Worm (Caenorhabditis elegans) whole organism, L4 larva: ENCODE results near the gene T20B5.2.

ENCODE experiments used
- Y48G9A.11 ChIP-seq: fragments of 200-800 bp; sonication (Bioruptor generic); IDR thresholded peaks from 2 replicates; pipeline ENCODE4 v1.3.6; 2022; ENCODE audit warnings: missing genetic modification reagents, missing genetic modification characterization, missing compliant biosample characterization
- lsy-2 ChIP-seq, 2 experiments: fragments of 150-350 bp in 1 of 2; sonication (generic microtip) in 1 of 2; optimal IDR thresholded peaks; 2 replicates each; lab custom pipeline; 2014 to 2017; ENCODE audit warnings: missing biosample characterization in 2 of 2, missing genetic modification characterization in 2 of 2
- nhr-76 ChIP-seq: fragments of 150-350 bp; optimal IDR thresholded peaks from 2 replicates; lab custom pipeline; 2014; ENCODE audit warnings: missing biosample characterization, missing genetic modification characterization

- no peak for TF ChIP-seq lsy-2 (tag; optimal IDR thresholded peaks at IDR 0.05; lab: Kevin White, UChicago)
- no peak for TF ChIP-seq Y48G9A.11
- TF ChIP-seq nhr-76 (tag; lab: Kevin White, UChicago) = no peak
These were observed 16.5 kb downstream of the T20B5.2 start, which contains the start of gene oga-1 for ce11 chrX:9347380-9347979.
